Fruit fly (Drosophila melanogaster) whole organism, embryonic: Measurements from ENCODE around the gene CG4364.

Experiments used
- Ada2b ChIP-seq: fragments of 200-800 bp; sonication (Bioruptor generic); IDR thresholded peaks from 2 replicates; pipeline ENCODE4 v1.3.6; 2022; ENCODE audit warnings: missing biosample characterization, missing genetic modification characterization
- CG11093 ChIP-seq: fragments of 200-800 bp; sonication (Bioruptor generic); IDR thresholded peaks from 3 replicates; pipeline ENCODE4 v1.3.6; 2022; ENCODE audit warnings: missing biosample characterization, missing genetic modification characterization
- CG12104 ChIP-seq: fragments of 200-800 bp; sonication (Bioruptor generic); optimal IDR thresholded peaks from 3 replicates; lab custom pipeline; 2016; ENCODE audit warnings: missing biosample characterization, missing genetic modification characterization
- CG12744 ChIP-seq: fragments of 200-800 bp; sonication (Bioruptor generic); optimal IDR thresholded peaks from 2 replicates; lab custom pipeline; 2016; ENCODE audit warnings: missing biosample characterization, missing genetic modification characterization
- CG12942 ChIP-seq: fragments of 200-800 bp; sonication (Bioruptor generic); optimal IDR thresholded peaks from 3 replicates; lab custom pipeline; 2016; ENCODE audit warnings: missing biosample characterization, missing genetic modification characterization
- CG13894 ChIP-seq: fragments of 200-800 bp; sonication (Bioruptor generic); optimal IDR thresholded peaks from 3 replicates; lab custom pipeline; 2018; ENCODE audit warnings: missing biosample characterization, mild to moderate bottlenecking, missing genetic modification characterization, moderate library complexity
- CG14014 ChIP-seq: fragments of 200-800 bp; sonication (Bioruptor generic); IDR thresholded peaks from 2 replicates; pipeline ENCODE4 v1.3.6; 2022; ENCODE audit warnings: missing biosample characterization, missing genetic modification characterization
- CG15514 ChIP-seq: fragments of 200-800 bp; sonication (Bioruptor generic); optimal IDR thresholded peaks from 3 replicates; lab custom pipeline; 2017; ENCODE audit warnings: missing biosample characterization, missing genetic modification characterization, mild to moderate bottlenecking, moderate library complexity, missing genetic modification reagents
- CG16779 ChIP-seq: fragments of 200-800 bp; sonication (Bioruptor generic); IDR thresholded peaks from 2 replicates; pipeline ENCODE4 v1.3.6; 2022; ENCODE audit warnings: missing biosample characterization, missing genetic modification characterization
- CG18619 ChIP-seq: fragments of 200-800 bp; sonication (Bioruptor generic); optimal IDR thresholded peaks from 3 replicates; lab custom pipeline; 2017; ENCODE audit warnings: missing biosample characterization, mild to moderate bottlenecking, missing genetic modification characterization
- CG31388 ChIP-seq: fragments of 200-800 bp; sonication (Bioruptor generic); optimal IDR thresholded peaks from 2 replicates; lab custom pipeline; 2016; ENCODE audit warnings: missing biosample characterization, missing genetic modification characterization
- CG31441 ChIP-seq: fragments of 200-800 bp; sonication (Bioruptor generic); IDR thresholded peaks from 2 replicates; pipeline ENCODE4 v1.3.6; 2022; ENCODE audit warnings: missing biosample characterization, missing genetic modification characterization
- CG4820 ChIP-seq: fragments of 200-800 bp; sonication (Bioruptor generic); optimal IDR thresholded peaks from 3 replicates; lab custom pipeline; 2016; ENCODE audit warnings: missing biosample characterization, missing genetic modification characterization
- CG6854 ChIP-seq: fragments of 200-800 bp; sonication (Bioruptor generic); optimal IDR thresholded peaks from 3 replicates; lab custom pipeline; 2017; ENCODE audit warnings: missing biosample characterization, mild to moderate bottlenecking, missing genetic modification characterization
- CG8924 ChIP-seq: fragments of 200-800 bp; optimal IDR thresholded peaks from 3 replicates; lab custom pipeline; 2019; ENCODE audit warnings: missing biosample characterization, mild to moderate bottlenecking, missing genetic modification characterization, moderate library complexity
- Camta ChIP-seq: fragments of 200-800 bp; sonication (Bioruptor generic); optimal IDR thresholded peaks from 2 replicates; lab custom pipeline; 2016; ENCODE audit warnings: missing biosample characterization, missing genetic modification characterization
- Chrac-16 ChIP-seq: fragments of 200-800 bp; sonication (Bioruptor generic); optimal IDR thresholded peaks from 3 replicates; lab custom pipeline; 2016; ENCODE audit warnings: missing biosample characterization, missing genetic modification characterization
- Dip3 ChIP-seq: fragments of 200-800 bp; sonication (Bioruptor generic); optimal IDR thresholded peaks from 3 replicates; lab custom pipeline; 2016; ENCODE audit warnings: missing biosample characterization, missing genetic modification characterization
- Doc3 ChIP-seq: fragments of 200-800 bp; sonication (Bioruptor generic); IDR thresholded peaks from 3 replicates; pipeline ENCODE4 v1.3.6; 2022; ENCODE audit warnings: missing biosample characterization, missing genetic modification characterization; ENCODE audit not compliant: partially characterized antibody
- Dref ChIP-seq: fragments of 200-800 bp; sonication (Bioruptor generic); IDR thresholded peaks from 2 replicates; pipeline ENCODE4 v1.3.6; 2022; ENCODE audit warnings: missing biosample characterization, missing genetic modification characterization
- E2f1 ChIP-seq: fragments of 200-800 bp; sonication (Bioruptor generic); IDR thresholded peaks from 2 replicates; pipeline ENCODE4 v1.3.6; 2022; ENCODE audit warnings: missing biosample characterization, missing genetic modification characterization
- H15 ChIP-seq: fragments of 200-800 bp; sonication (Bioruptor generic); IDR thresholded peaks from 3 replicates; pipeline ENCODE4 v1.3.6; 2022; ENCODE audit warnings: missing biosample characterization, missing genetic modification characterization
- HLH3B ChIP-seq: fragments of 200-800 bp; sonication (Bioruptor generic); IDR thresholded peaks from 2 replicates; pipeline ENCODE4 v1.3.6; 2022; ENCODE audit warnings: missing biosample characterization, missing genetic modification characterization
- Hr3 ChIP-seq: fragments of 200-800 bp; sonication (Bioruptor generic); optimal IDR thresholded peaks from 3 replicates; lab custom pipeline; 2016; ENCODE audit warnings: missing biosample characterization, missing genetic modification characterization
- MBD-R2 ChIP-seq: fragments of 200-800 bp; sonication (Bioruptor generic); IDR thresholded peaks from 2 replicates; pipeline ENCODE4 v1.3.6; 2022; ENCODE audit warnings: missing biosample characterization, missing genetic modification characterization
- NK7.1 ChIP-seq: fragments of 200-800 bp; sonication (Bioruptor generic); optimal IDR thresholded peaks from 3 replicates; lab custom pipeline; 2016; ENCODE audit warnings: missing biosample characterization, missing genetic modification characterization
- Nf-YA ChIP-seq: fragments of 200-800 bp; sonication (Bioruptor generic); IDR thresholded peaks from 2 replicates; pipeline ENCODE4 v1.3.6; 2022; ENCODE audit warnings: missing biosample characterization, missing genetic modification characterization
- Oli ChIP-seq: fragments of 200-800 bp; sonication (Bioruptor generic); optimal IDR thresholded peaks from 2 replicates; lab custom pipeline; 2018; ENCODE audit warnings: missing biosample characterization, mild to moderate bottlenecking, missing genetic modification characterization, moderate library complexity
- Sox102F ChIP-seq: fragments of 200-800 bp; sonication (Bioruptor generic); optimal IDR thresholded peaks from 2 replicates; lab custom pipeline; 2018; ENCODE audit warnings: missing biosample characterization, mild to moderate bottlenecking, missing genetic modification characterization, moderate library complexity
- Sry-β ChIP-seq: fragments of 200-800 bp; sonication (Bioruptor generic); optimal IDR thresholded peaks from 2 replicates; lab custom pipeline; 2018; ENCODE audit warnings: missing biosample characterization, mild to moderate bottlenecking, missing genetic modification characterization, moderate library complexity
- TFAM ChIP-seq: fragments of 200-800 bp; sonication (Bioruptor generic); optimal IDR thresholded peaks from 2 replicates; lab custom pipeline; 2017; ENCODE audit warnings: missing biosample characterization, missing genetic modification characterization, inconsistent platforms
- abd-A ChIP-seq: fragments of 200-800 bp; sonication (Bioruptor generic); optimal IDR thresholded peaks from 3 replicates; lab custom pipeline; 2019; ENCODE audit warnings: missing biosample characterization, mild to moderate bottlenecking, missing genetic modification characterization, moderate library complexity
- al ChIP-seq: fragments of 200-800 bp; sonication (Bioruptor generic); IDR thresholded peaks from 2 replicates; pipeline ENCODE4 v1.3.6; 2022; ENCODE audit warnings: missing biosample characterization, missing genetic modification characterization
- br ChIP-seq: fragments of >200 bp; optimal IDR thresholded peaks from 2 replicates; lab custom pipeline; 2017
- chn ChIP-seq: fragments of 200-800 bp; sonication (Bioruptor generic); optimal IDR thresholded peaks from 2 replicates; lab custom pipeline; 2016; ENCODE audit warnings: missing biosample characterization, missing genetic modification characterization
- ci ChIP-seq: fragments of 200-800 bp; sonication (Bioruptor generic); IDR thresholded peaks from 3 replicates; pipeline ENCODE4 v1.3.6; 2022; ENCODE audit warnings: missing biosample characterization, missing genetic modification characterization
- corto ChIP-seq: fragments of 200-800 bp; sonication (Bioruptor generic); optimal IDR thresholded peaks from 2 replicates; lab custom pipeline; 2016; ENCODE audit warnings: missing biosample characterization, mild to moderate bottlenecking, missing genetic modification characterization, moderate library complexity
- danr ChIP-seq: fragments of 200-800 bp; sonication (Bioruptor generic); IDR thresholded peaks from 2 replicates; pipeline ENCODE4 v1.3.6; 2022; ENCODE audit warnings: missing biosample characterization, missing genetic modification characterization
- dati ChIP-seq: fragments of 200-800 bp; sonication (Bioruptor generic); IDR thresholded peaks from 2 replicates; pipeline ENCODE4 v1.3.6; 2022; ENCODE audit warnings: missing biosample characterization, missing genetic modification characterization
- exex ChIP-seq: fragments of 200-800 bp; sonication (Bioruptor generic); optimal IDR thresholded peaks from 4 replicates; lab custom pipeline; 2018; ENCODE audit warnings: missing biosample characterization, mild to moderate bottlenecking, missing genetic modification characterization, moderate library complexity
- eyg ChIP-seq: fragments of 200-800 bp; sonication (Bioruptor generic); optimal IDR thresholded peaks from 3 replicates; lab custom pipeline; 2016; ENCODE audit warnings: missing biosample characterization, missing genetic modification characterization
- fd64A ChIP-seq: fragments of 200-800 bp; sonication (Bioruptor generic); optimal IDR thresholded peaks from 3 replicates; lab custom pipeline; 2018; ENCODE audit warnings: missing biosample characterization, mild to moderate bottlenecking, missing genetic modification characterization
- gro ChIP-seq: fragments of 200-800 bp; sonication (Bioruptor generic); optimal IDR thresholded peaks from 2 replicates; lab custom pipeline; 2016; ENCODE audit warnings: missing biosample characterization, missing genetic modification characterization
- insv ChIP-seq, 2 experiments: fragments of 200-800 bp; sonication (Bioruptor generic); optimal IDR thresholded peaks; 3 replicates each; lab custom pipeline; 2016 to 2018; ENCODE audit warnings: missing biosample characterization in 2 of 2, missing genetic modification characterization in 2 of 2
- jumu ChIP-seq: fragments of 200-800 bp; sonication (Bioruptor generic); optimal IDR thresholded peaks from 3 replicates; lab custom pipeline; 2016; ENCODE audit warnings: missing biosample characterization, missing genetic modification characterization
- mam ChIP-seq: fragments of 200-800 bp; sonication (Bioruptor generic); optimal IDR thresholded peaks from 3 replicates; lab custom pipeline; 2016; ENCODE audit warnings: missing biosample characterization, missing genetic modification characterization
- onecut ChIP-seq: fragments of 200-800 bp; sonication (Bioruptor generic); IDR thresholded peaks from 2 replicates; pipeline ENCODE4 v1.3.6; 2022; ENCODE audit warnings: missing biosample characterization, missing genetic modification characterization
- shn ChIP-seq: fragments of 200-800 bp; sonication (Bioruptor generic); optimal IDR thresholded peaks from 3 replicates; lab custom pipeline; 2016; ENCODE audit warnings: missing biosample characterization, missing genetic modification characterization
- sqz ChIP-seq: fragments of 200-800 bp; sonication (Bioruptor generic); optimal IDR thresholded peaks from 3 replicates; lab custom pipeline; 2018; ENCODE audit warnings: missing biosample characterization, mild to moderate bottlenecking, missing genetic modification characterization
- ttk ChIP-seq: fragments of 200-800 bp; sonication (Bioruptor generic); IDR thresholded peaks from 2 replicates; pipeline ENCODE4 v2.1.2; 2022; ENCODE audit warnings: missing biosample characterization, missing genetic modification characterization
- vfl ChIP-seq: fragments of 200-800 bp; sonication (Bioruptor generic); optimal IDR thresholded peaks from 2 replicates; lab custom pipeline; 2016; ENCODE audit warnings: missing biosample characterization, missing genetic modification characterization
- zen2 ChIP-seq: fragments of 200-800 bp; sonication (Bioruptor generic); IDR thresholded peaks from 3 replicates; pipeline ENCODE4 v1.3.6; 2022; ENCODE audit warnings: missing biosample characterization, missing genetic modification characterization; ENCODE audit not compliant: partially characterized antibody

The CG4364 gene

DNA sequence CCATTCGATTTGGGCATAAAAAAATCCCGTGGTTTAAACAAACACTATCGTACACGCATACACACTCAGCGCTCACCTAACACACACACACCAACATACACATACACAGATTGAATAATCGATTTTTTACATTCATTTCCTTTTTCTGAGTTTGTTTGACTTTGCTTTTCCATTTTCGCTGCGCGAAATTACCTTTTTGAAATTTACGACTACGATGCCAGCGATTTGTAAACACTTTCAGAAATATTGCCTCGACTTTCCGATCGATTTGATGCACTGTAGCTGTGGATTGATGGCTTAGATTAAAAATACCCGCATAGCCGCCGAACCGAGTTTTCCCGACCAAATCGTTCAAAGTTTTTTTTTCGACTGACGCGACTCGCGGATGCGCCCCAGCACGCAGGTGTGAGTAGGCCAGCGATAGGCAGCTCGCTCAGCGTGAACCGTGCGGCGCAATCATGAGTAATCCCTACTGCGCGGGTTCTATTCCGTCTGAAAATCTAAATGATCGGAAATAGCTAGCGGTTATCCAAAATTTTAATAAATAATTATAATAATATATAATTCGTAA, 12.1 kb downstream of the CG4364 start, which contains the start of gene Pka-C1 (continued):
- TF ChIP-seq Camta (GFP tag; lab: Kevin White, UChicago) (no peak), CG8924 (peak; percentile 17), danr (GFP tag; lab: Robert Waterston, UW) (no peak), CG15514 (GFP tag; lab: Kevin White, UChicago) (peak; percentile 60), CG31388 (no peak), ci (GFP tag; lab: Robert Waterston, UW) (peak; percentile 82), chn (GFP tag; lab: Kevin White, UChicago) (no peak), CG11093 (GFP tag; lab: Robert Waterston, UW) (no peak), gro (GFP tag; lab: Kevin White, UChicago) (no peak), zen2 (GFP tag; lab: Robert Waterston, UW) (no peak), CG18619 (GFP tag; lab: Kevin White, UChicago) (no peak), MBD-R2 (GFP tag; lab: Robert Waterston, UW) (no peak), insv (GFP tag; optimal IDR thresholded peaks at IDR 0.05; lab: Kevin White, UChicago) (no peak), Nf-YA (GFP tag; lab: Robert Waterston, UW) (no peak), ttk (GFP tag; lab: Robert Waterston, UW) (no peak), shn (no peak), TFAM (no peak), fd64A (GFP tag; lab: Kevin White, UChicago) (no peak), Sox102F (GFP tag; lab: Kevin White, UChicago) (no peak), al (GFP tag; lab: Robert Waterston, UW) (no peak), H15 (GFP tag; lab: Robert Waterston, UW) (peak; percentile 49; the same call in 1 of the 3 replicates), exex (peak; percentile 24), CG12104 (GFP tag; lab: Kevin White, UChicago) (no peak), CG6854 (GFP tag; lab: Kevin White, UChicago) (no peak), CG14014 (GFP tag; lab: Robert Waterston, UW) (peak; percentile 30; the same call in 1 of the 2 replicates), abd-A (tag; lab: Kevin White, UChicago) (peak; percentile 74), Hr3 (GFP tag; lab: Kevin White, UChicago) (peak; percentile 7), CG13894 (no peak), HLH3B (GFP tag; lab: Robert Waterston, UW) (no peak), Oli (peak; percentile 18), Doc3 (GFP tag; lab: Robert Waterston, UW) (no peak), CG31441 (GFP tag; lab: Robert Waterston, UW) (0 out of 2 replicates have a peak, but pooled peaks have one; percentile 27), Dref (GFP tag; lab: Robert Waterston, UW) (peak; percentile 91), br (lab: Kevin White, UChicago) (no peak), CG16779 (GFP tag; lab: Robert Waterston, UW) (no peak), onecut (GFP tag; lab: Robert Waterston, UW) (peak; percentile 97), vfl (GFP tag; lab: Kevin White, UChicago) (no peak), Chrac-16 (no peak), jumu (GFP tag; lab: Kevin White, UChicago) (peak; percentile 35), CG12744 (GFP tag; lab: Kevin White, UChicago) (no peak), corto (GFP tag; lab: Kevin White, UChicago) (no peak), Dip3 (GFP tag; lab: Kevin White, UChicago) (no peak), NK7.1 (GFP tag; lab: Kevin White, UChicago) (no peak), E2f1 (GFP tag; lab: Robert Waterston, UW) (no peak), CG4820 (GFP tag; lab: Kevin White, UChicago) (no peak), Sry-β (peak; percentile 11), CG12942 (GFP tag; lab: Kevin White, UChicago) (no peak), eyg (GFP tag; lab: Kevin White, UChicago) (no peak), dati (GFP tag; lab: Robert Waterston, UW) (no peak), sqz (peak; percentile 96), mam (GFP tag; lab: Kevin White, UChicago) (no peak), Ada2b (GFP tag; lab: Robert Waterston, UW) (no peak)
